Fruit fly (Drosophila melanogaster) S2 (cell line): ENCODE measurements around the gene PolA1.

Experiments used
- CG8478 ChIP-seq: fragments of >200 bp; optimal IDR thresholded peaks from 2 replicates; lab custom pipeline; 2018
- CTCF ChIP-seq, 2 experiments: fragments of >200 bp; optimal IDR thresholded peaks; 2 replicates each; lab custom pipeline; 2018

- TF ChIP-seq CG8478 (lab: Kevin White, UChicago), result no peak
- no peak for TF ChIP-seq CTCF (optimal IDR thresholded peaks at IDR 0.05; lab: Kevin White, UChicago)
Measured at dm6 chr3R:21719934-21720431, 48.4 kb upstream of the PolA1 start.
